Worm (Caenorhabditis elegans) whole organism, L4/young adult: ENCODE data around the gene ifet-1.

Source experiments
- W03F9.2 ChIP-seq: fragments of 150-350 bp; optimal IDR thresholded peaks from 2 replicates; lab custom pipeline; 2014; ENCODE audit warnings: missing biosample characterization, missing genetic modification characterization
- dao-5 ChIP-seq: sonication (generic microtip); optimal IDR thresholded peaks from 2 replicates; lab custom pipeline; 2016; ENCODE audit warnings: missing genotype, missing genetic modification characterization, moderate library complexity, missing compliant biosample characterization
- him-1 ChIP-seq: sonication (generic microtip); optimal IDR thresholded peaks from 2 replicates; lab custom pipeline; 2016; ENCODE audit warnings: missing genotype, missing genetic modification reagents, missing genetic modification characterization, missing compliant biosample characterization

ifet-1 gene

ce11 chrIII:4449893-4450579, 24.9 kb downstream of the ifet-1 start, which contains the start of gene ceh-43:
ceh-43 (minus strand) TSS chrIII:4449943.
- TF ChIP-seq W03F9.2 (tag; lab: Kevin White, UChicago), result no peak
- TF ChIP-seq him-1, result no peak
- no peak for TF ChIP-seq dao-5

- TF ChIP-seq W03F9.2 (tag; lab: Kevin White, UChicago), result peak; percentile 15
- TF ChIP-seq him-1, result no peak
- peak; percentile 34 for TF ChIP-seq dao-5
These were observed 25.6 kb downstream of the ifet-1 start for ce11 chrIII:4449357-4449756.

- TF ChIP-seq him-1, result no peak
- no peak for TF ChIP-seq dao-5
- TF ChIP-seq W03F9.2 (tag; lab: Kevin White, UChicago), result no peak
These were observed 26.9 kb downstream of the ifet-1 start for ce11 chrIII:4448029-4448428.

- TF ChIP-seq him-1, result no peak
- TF ChIP-seq W03F9.2 (tag; lab: Kevin White, UChicago), result no peak
- TF ChIP-seq dao-5, result no peak
These were observed 30.5 kb downstream of the ifet-1 start for ce11 chrIII:4444492-4444891.

ce11 chrIII:4441781-4442180, 33.2 kb downstream of the ifet-1 start, which contains the start of gene nex-3:
nex-3 (plus strand) TSS chrIII:4442081.
- TF ChIP-seq W03F9.2 (tag; lab: Kevin White, UChicago) (no peak), him-1 (no peak), dao-5 (no peak)

ce11 chrIII:4439493-4439983, 35.4 kb downstream of the ifet-1 start, which contains the start of gene C28A5.2:
C28A5.2 (minus strand) TSS chrIII:4439543.
- TF ChIP-seq W03F9.2 (tag; lab: Kevin White, UChicago) (no peak), him-1 (no peak), dao-5 (no peak)

ce11 chrIII:4435262-4435661, 39.7 kb downstream of the ifet-1 start:
- no peak for TF ChIP-seq him-1
- no peak for TF ChIP-seq W03F9.2 (tag; lab: Kevin White, UChicago)
- no peak for TF ChIP-seq dao-5

- TF ChIP-seq W03F9.2 (tag; lab: Kevin White, UChicago) (peak; percentile 52), him-1 (no peak), dao-5 (no peak)
These were observed 40.6 kb downstream of the ifet-1 start, which contains the start of gene C28A5.1 for ce11 chrIII:4434294-4434781. C28A5.1 (minus strand) TSS chrIII:4434344.

- TF ChIP-seq him-1, result no peak
- no peak for TF ChIP-seq W03F9.2 (tag; lab: Kevin White, UChicago)
- no peak for TF ChIP-seq dao-5
These were observed 45.5 kb downstream of the ifet-1 start, which contains the start of gene C28A5.6 for ce11 chrIII:4429402-4429801. C28A5.6 (minus strand) TSS chrIII:4429502.

ce11 chrIII:4428797-4429196, 46.2 kb downstream of the ifet-1 start:
- no peak for TF ChIP-seq dao-5
- TF ChIP-seq him-1, result no peak
- no peak for TF ChIP-seq W03F9.2 (tag; lab: Kevin White, UChicago)
